Fruit fly (Drosophila melanogaster): ENCODE data around the gene CG4186.

The CG4186 gene

dm6 chr3L:20784812-20785671 lies 15.7 kb downstream of the CG4186 start (continued):
- TF ChIP-seq her (GFP tag; optimal IDR thresholded peaks at IDR 0.05) (peak; percentile 42), trh (GFP tag; optimal IDR thresholded peaks at IDR 0.05) (no peak), Ravus (GFP tag; IDR thresholded peaks at IDR 0.05) (no peak), otp (GFP tag; IDR thresholded peaks at IDR 0.05) (peak; percentile 53; the same call in 1 of the 3 replicates), tx (GFP tag; optimal IDR thresholded peaks at IDR 0.05) (no peak), CG13424 (tag; optimal IDR thresholded peaks at IDR 0.05) (peak; percentile 50), CG4424 (GFP tag; optimal IDR thresholded peaks at IDR 0.05) (peak; percentile 16), GATAe (GFP tag; conservative IDR thresholded peaks at IDR 0.05) (no peak), prd (optimal IDR thresholded peaks at IDR 0.05) (no peak), prd (GFP tag; IDR thresholded peaks at IDR 0.05) (peak; percentile 47; the same call in 2 of the 3 replicates), CG12219 (GFP tag; optimal IDR thresholded peaks at IDR 0.05) (peak; percentile 20), CG34422 (GFP tag; IDR thresholded peaks at IDR 0.05) (peak; percentile 45; the same call in 1 of the 3 replicates), C15 (GFP tag; IDR thresholded peaks at IDR 0.05) (no peak), inv (GFP tag; IDR thresholded peaks at IDR 0.05; ENCODE audit: partially characterized antibody) (0 out of 2 replicates have a peak, but pooled peaks have one; percentile 27), CG1024 (GFP tag; IDR thresholded peaks at IDR 0.05) (no peak), D19B (GFP tag; optimal IDR thresholded peaks at IDR 0.05) (peak; percentile 30), lola (GFP tag; optimal IDR thresholded peaks at IDR 0.05) (peak in 1 of 3 experiments; percentile 57), mirr (GFP tag; optimal IDR thresholded peaks at IDR 0.05) (peak; percentile 75), Dek (tag; optimal IDR thresholded peaks at IDR 0.05) (peak; percentile 67), cas (GFP tag; IDR thresholded peaks at IDR 0.05) (no peak), pho (GFP tag; optimal IDR thresholded peaks at IDR 0.05) (peak; percentile 44), CG6683 (GFP tag; optimal IDR thresholded peaks at IDR 0.05) (no peak), CG2120 (GFP tag; optimal IDR thresholded peaks at IDR 0.05) (peak; percentile 51), luna (GFP tag; optimal IDR thresholded peaks at IDR 0.05) (peak; percentile 4), Med (GFP tag) (peak; percentile 84), CG10147 (GFP tag; optimal IDR thresholded peaks at IDR 0.05) (peak; percentile 48), Mes4 (GFP tag; optimal IDR thresholded peaks at IDR 0.05) (no peak), sqz (GFP tag; optimal IDR thresholded peaks at IDR 0.05) (peak; percentile 84), CG9727 (GFP tag; optimal IDR thresholded peaks at IDR 0.05) (peak; percentile 60), Fer1 (GFP tag; optimal IDR thresholded peaks at IDR 0.05) (peak; percentile 51), Hr51 (GFP tag; optimal IDR thresholded peaks at IDR 0.05) (peak; percentile 50 to 58), Bgb (GFP tag; IDR thresholded peaks at IDR 0.05; ENCODE audit: partially characterized antibody) (peak; percentile 50; the same call in 1 of the 2 replicates), unpg (GFP tag; optimal IDR thresholded peaks at IDR 0.05) (peak; percentile 8), tup (GFP tag; optimal IDR thresholded peaks at IDR 0.05) (no peak), lilli (GFP tag; optimal IDR thresholded peaks at IDR 0.05) (peak; percentile 23), CG10462 (GFP tag; optimal IDR thresholded peaks at IDR 0.05) (no peak), kay (GFP tag; optimal IDR thresholded peaks at IDR 0.05) (peak; percentile 62), lbe (GFP tag; optimal IDR thresholded peaks at IDR 0.05) (peak; percentile 4), fd102C (GFP tag; optimal IDR thresholded peaks at IDR 0.05) (peak; percentile 7), bsh (GFP tag; optimal IDR thresholded peaks at IDR 0.05) (no peak), cad (GFP tag; optimal IDR thresholded peaks at IDR 0.05) (peak; percentile 19), Nf-YB (GFP tag; optimal IDR thresholded peaks at IDR 0.05) (no peak), hkb (optimal IDR thresholded peaks at IDR 0.05) (no peak), hkb (GFP tag; IDR thresholded peaks at IDR 0.05) (peak; percentile 48; the same call in 1 of the 2 replicates), mam (GFP tag; optimal IDR thresholded peaks at IDR 0.05) (peak; percentile 14), CG30431 (GFP tag; optimal IDR thresholded peaks at IDR 0.05) (peak; percentile 13), Eip74EF (GFP tag; optimal IDR thresholded peaks at IDR 0.05) (peak in 1 of 2 experiments; percentile 56), CG4730 (GFP tag; IDR thresholded peaks at IDR 0.05) (no peak)
